Worm (Caenorhabditis elegans) whole organism, L4 larva: Measurements from ENCODE around the gene lpin-1.

Experiments
- D1046.2 ChIP-seq: fragments of 200-800 bp; sonication (Bioruptor generic); IDR thresholded peaks from 2 replicates; pipeline ENCODE4 v1.3.6; 2022; ENCODE audit warnings: missing genetic modification characterization, missing compliant biosample characterization
- F26F4.8 ChIP-seq: fragments of 200-800 bp; sonication (Bioruptor generic); conservative IDR thresholded peaks from 2 replicates; pipeline ENCODE4 v1.3.6; 2022; ENCODE audit warnings: missing genetic modification characterization, missing compliant biosample characterization
- F44E2.7 ChIP-seq: fragments of 200-800 bp; sonication (Bioruptor generic); IDR thresholded peaks from 2 replicates; pipeline ENCODE4 v2.1.2; 2022; ENCODE audit warnings: missing genetic modification characterization, missing compliant biosample characterization
- F49E8.2 ChIP-seq: sonication (generic microtip); optimal IDR thresholded peaks from 2 replicates; lab custom pipeline; 2016; ENCODE audit warnings: missing compliant biosample characterization, mild to moderate bottlenecking, missing genetic modification characterization, borderline replicate concordance
- R02D3.7 ChIP-seq: fragments of 150-350 bp; sonication (generic microtip); optimal IDR thresholded peaks from 3 replicates; lab custom pipeline; 2014; ENCODE audit warnings: missing biosample characterization, missing genetic modification characterization
- Y105C5A.15 ChIP-seq: fragments of 200-800 bp; sonication (Bioruptor generic); IDR thresholded peaks from 2 replicates; pipeline ENCODE4 v1.3.6; 2022; ENCODE audit warnings: missing genetic modification characterization, missing compliant biosample characterization
- Y48G9A.11 ChIP-seq: fragments of 200-800 bp; sonication (Bioruptor generic); IDR thresholded peaks from 2 replicates; pipeline ENCODE4 v1.3.6; 2022; ENCODE audit warnings: missing genetic modification reagents, missing genetic modification characterization, missing compliant biosample characterization
- ZK337.2 ChIP-seq: fragments of 200-800 bp; sonication (Bioruptor generic); IDR thresholded peaks from 2 replicates; pipeline ENCODE4 v1.3.6; 2022; ENCODE audit warnings: missing genetic modification reagents, missing genetic modification characterization, missing compliant biosample characterization
- aha-1 ChIP-seq: fragments of 150-350 bp; peaks from one replicate; lab custom pipeline; 2014; ENCODE audit warnings: missing biosample characterization, missing genetic modification characterization
- aly-2 ChIP-seq: sonication (generic microtip); optimal IDR thresholded peaks from 2 replicates; lab custom pipeline; 2018; ENCODE audit warnings: missing biosample characterization, missing genetic modification characterization
- ceh-28 ChIP-seq: fragments of 150-350 bp; optimal IDR thresholded peaks from 2 replicates; lab custom pipeline; 2014; ENCODE audit warnings: missing biosample characterization, missing genetic modification reagents, missing genetic modification characterization
- ceh-62 ChIP-seq: sonication (generic microtip); optimal IDR thresholded peaks from 2 replicates; lab custom pipeline; 2017; ENCODE audit warnings: missing biosample characterization, missing genetic modification characterization
- cey-2 ChIP-seq: sonication (generic microtip); optimal IDR thresholded peaks from 3 replicates; lab custom pipeline; 2017; ENCODE audit warnings: missing genetic modification characterization, mild to moderate bottlenecking, missing compliant biosample characterization, antibody characterized with exemption, borderline replicate concordance; ENCODE audit not compliant: insufficient read depth
- daf-12 ChIP-seq: fragments of 150-350 bp; optimal IDR thresholded peaks from 2 replicates; lab custom pipeline; 2014; ENCODE audit warnings: missing biosample characterization, missing genetic modification reagents, missing genetic modification characterization
- daf-16 ChIP-seq, 3 experiments: sonication (generic microtip); optimal IDR thresholded peaks; 2 replicates each; lab custom pipeline; 2016 to 2017; ENCODE audit warnings: missing genetic modification characterization in 3 of 3, missing genetic modification reagents in 3 of 3, mild to moderate bottlenecking in 2 of 3, missing compliant biosample characterization in 2 of 3, missing biosample characterization in 1 of 3, moderate library complexity in 1 of 3
- daf-8 ChIP-seq: fragments of 200-800 bp; sonication (Bioruptor generic); IDR thresholded peaks from 2 replicates; pipeline ENCODE4 v1.3.6; 2022; ENCODE audit warnings: missing genetic modification characterization, missing compliant biosample characterization
- dve-1 ChIP-seq: sonication (generic microtip); optimal IDR thresholded peaks from 2 replicates; lab custom pipeline; 2017; ENCODE audit warnings: antibody characterized with exemption, mild to moderate bottlenecking, missing genetic modification characterization, missing compliant biosample characterization; ENCODE audit not compliant: insufficient read depth
- egl-43 ChIP-seq: fragments of 200-800 bp; sonication (Bioruptor generic); IDR thresholded peaks from 2 replicates; pipeline ENCODE4 v1.3.6; 2022; ENCODE audit warnings: missing genetic modification reagents, missing genetic modification characterization, missing compliant biosample characterization
- gei-8 ChIP-seq: fragments of 200-800 bp; sonication (Bioruptor generic); optimal IDR thresholded peaks from 2 replicates; lab custom pipeline; 2018; ENCODE audit warnings: mild to moderate bottlenecking, missing genetic modification characterization, missing compliant biosample characterization
- hif-1 ChIP-seq, 2 experiments: sonication (generic microtip); optimal IDR thresholded peaks; 2 replicates each; lab custom pipeline; 2016 to 2017; ENCODE audit warnings: missing compliant biosample characterization in 2 of 2, missing genetic modification characterization in 2 of 2, missing genetic modification reagents in 2 of 2, missing genotype in 2 of 2, mild to moderate bottlenecking in 1 of 2
- hlh-11 ChIP-seq: fragments of 200-800 bp; sonication (Bioruptor generic); optimal IDR thresholded peaks from 2 replicates; lab custom pipeline; 2018; ENCODE audit warnings: mild to moderate bottlenecking, missing genetic modification characterization, missing compliant biosample characterization
- hlh-30 ChIP-seq: sonication (generic microtip); optimal IDR thresholded peaks from 2 replicates; lab custom pipeline; 2017; ENCODE audit warnings: antibody characterized with exemption, mild to moderate bottlenecking, missing genetic modification characterization, missing compliant biosample characterization; ENCODE audit not compliant: insufficient read depth
- jun-1 ChIP-seq: fragments of 150-350 bp; optimal IDR thresholded peaks from 2 replicates; lab custom pipeline; 2014; ENCODE audit warnings: missing biosample characterization, missing genetic modification reagents, missing genetic modification characterization
- lin-1 ChIP-seq: fragments of 200-800 bp; sonication (Bioruptor generic); IDR thresholded peaks from 2 replicates; pipeline ENCODE4 v1.3.6; 2022; ENCODE audit warnings: missing genetic modification reagents, missing genetic modification characterization, missing compliant biosample characterization
- lin-13 ChIP-seq: fragments of 150-350 bp; optimal IDR thresholded peaks from 2 replicates; lab custom pipeline; 2014; ENCODE audit warnings: missing biosample characterization, missing genetic modification reagents, missing genetic modification characterization
- lir-3 ChIP-seq: sonication (generic microtip); optimal IDR thresholded peaks from 2 replicates; lab custom pipeline; 2016; ENCODE audit warnings: mild to moderate bottlenecking, missing genetic modification characterization, missing compliant biosample characterization
- lsy-2 ChIP-seq, 2 experiments: fragments of 150-350 bp in 1 of 2; sonication (generic microtip) in 1 of 2; optimal IDR thresholded peaks; 2 replicates each; lab custom pipeline; 2014 to 2017; ENCODE audit warnings: missing biosample characterization in 2 of 2, missing genetic modification characterization in 2 of 2
- madf-5 ChIP-seq, 2 experiments: fragments of 200-800 bp; sonication (Bioruptor generic); IDR thresholded peaks; 2 replicates each; pipeline ENCODE4 v1.3.6; 2022; ENCODE audit warnings: missing compliant biosample characterization in 2 of 2, missing genetic modification characterization in 2 of 2
- madf-9 ChIP-seq: fragments of 200-800 bp; sonication (Bioruptor generic); conservative IDR thresholded peaks from 2 replicates; pipeline ENCODE4 v1.3.6; 2022; ENCODE audit warnings: missing genetic modification reagents, missing genetic modification characterization, missing compliant biosample characterization
- mep-1 ChIP-seq: fragments of 150-350 bp; sonication (generic microtip); optimal IDR thresholded peaks from 3 replicates; lab custom pipeline; 2014; ENCODE audit warnings: missing biosample characterization, missing genetic modification characterization
- mes-2 ChIP-seq: sonication (generic microtip); optimal IDR thresholded peaks from 2 replicates; lab custom pipeline; 2016; ENCODE audit warnings: missing genotype, mild to moderate bottlenecking, missing genetic modification characterization, missing compliant biosample characterization; ENCODE audit not compliant: poor library complexity, severe bottlenecking
- nhr-10 ChIP-seq: fragments of 150-350 bp; optimal IDR thresholded peaks from 2 replicates; lab custom pipeline; 2014; ENCODE audit warnings: missing biosample characterization, missing genetic modification characterization
- nhr-102 ChIP-seq: sonication (generic microtip); optimal IDR thresholded peaks from 2 replicates; lab custom pipeline; 2016; ENCODE audit warnings: mild to moderate bottlenecking, missing genetic modification characterization, moderate library complexity, missing compliant biosample characterization
- nhr-237 ChIP-seq: sonication (generic microtip); optimal IDR thresholded peaks from 2 replicates; lab custom pipeline; 2017; ENCODE audit warnings: missing biosample characterization, missing genetic modification characterization
- nhr-25 ChIP-seq: sonication (generic microtip); optimal IDR thresholded peaks from 2 replicates; lab custom pipeline; 2017; ENCODE audit warnings: missing genetic modification characterization, mild to moderate bottlenecking, missing compliant biosample characterization, antibody characterized with exemption, moderate library complexity, borderline replicate concordance; ENCODE audit not compliant: insufficient read depth
- nhr-48 ChIP-seq: sonication (generic microtip); optimal IDR thresholded peaks from 2 replicates; lab custom pipeline; 2016; ENCODE audit warnings: mild to moderate bottlenecking, missing genetic modification characterization, missing compliant biosample characterization
- nhr-6 ChIP-seq: fragments of 150-350 bp; optimal IDR thresholded peaks from 2 replicates; lab custom pipeline; 2014; ENCODE audit warnings: missing biosample characterization, missing genetic modification characterization
- nhr-76 ChIP-seq: fragments of 150-350 bp; optimal IDR thresholded peaks from 2 replicates; lab custom pipeline; 2014; ENCODE audit warnings: missing biosample characterization, missing genetic modification characterization
- nhr-77 ChIP-seq: fragments of 150-350 bp; optimal IDR thresholded peaks from 2 replicates; lab custom pipeline; 2014; ENCODE audit warnings: missing biosample characterization, missing genetic modification characterization
- pha-4 ChIP-seq, 2 experiments: fragments of 150-350 bp in 1 of 2; fragments of 200-800 bp in 1 of 2; sonication (Bioruptor generic) in 1 of 2; IDR thresholded peaks in 1 of 2; optimal IDR thresholded peaks in 1 of 2; 2 replicates each; pipeline versions ENCODE4 v1.3.6 to Lab custom; 2014 to 2022; ENCODE audit warnings: missing genetic modification characterization in 2 of 2, missing genetic modification reagents in 2 of 2, missing biosample characterization in 1 of 2, missing compliant biosample characterization in 1 of 2
- php-3 ChIP-seq: fragments of 200-800 bp; sonication (Bioruptor generic); IDR thresholded peaks from 2 replicates; pipeline ENCODE4 v1.3.6; 2022; ENCODE audit warnings: missing genetic modification reagents, missing genetic modification characterization, missing compliant biosample characterization
- saeg-2 ChIP-seq: fragments of 200-800 bp; sonication (Bioruptor generic); IDR thresholded peaks from 2 replicates; pipeline ENCODE4 v1.3.6; 2022; ENCODE audit warnings: missing genetic modification reagents, missing genetic modification characterization, missing compliant biosample characterization
- snpc-1.2 ChIP-seq: fragments of 200-800 bp; sonication (Bioruptor generic); IDR thresholded peaks from 2 replicates; pipeline ENCODE4 v1.3.6; 2022; ENCODE audit warnings: missing genetic modification reagents, missing genetic modification characterization, missing compliant biosample characterization
- spr-1 ChIP-seq: sonication (generic microtip); optimal IDR thresholded peaks from 2 replicates; lab custom pipeline; 2016; ENCODE audit warnings: mild to moderate bottlenecking, missing genetic modification characterization, missing compliant biosample characterization
- tag-97 ChIP-seq: fragments of 200-800 bp; sonication (Bioruptor generic); IDR thresholded peaks from 2 replicates; pipeline ENCODE4 v1.3.6; 2022; ENCODE audit warnings: missing genetic modification characterization, missing compliant biosample characterization
- tra-1 ChIP-seq: fragments of 200-800 bp; sonication (Bioruptor generic); IDR thresholded peaks from 2 replicates; pipeline ENCODE4 v1.3.6; 2022; ENCODE audit warnings: missing genetic modification reagents, missing genetic modification characterization, missing compliant biosample characterization
- unc-130 ChIP-seq: sonication (generic microtip); optimal IDR thresholded peaks from 2 replicates; lab custom pipeline; 2016; ENCODE audit warnings: missing genetic modification reagents, missing genetic modification characterization, missing compliant biosample characterization
- unc-39 ChIP-seq: sonication (generic microtip); optimal IDR thresholded peaks from 2 replicates; lab custom pipeline; 2017; ENCODE audit warnings: missing biosample characterization, missing genetic modification characterization
- zag-1 ChIP-seq: fragments of 150-350 bp; optimal IDR thresholded peaks from 2 replicates; lab custom pipeline; 2014; ENCODE audit warnings: missing biosample characterization, missing genetic modification characterization
- zip-2 ChIP-seq: fragments of 150-350 bp; optimal IDR thresholded peaks from 2 replicates; lab custom pipeline; 2014; ENCODE audit warnings: missing biosample characterization, missing genetic modification characterization

The lpin-1 gene

DNA sequence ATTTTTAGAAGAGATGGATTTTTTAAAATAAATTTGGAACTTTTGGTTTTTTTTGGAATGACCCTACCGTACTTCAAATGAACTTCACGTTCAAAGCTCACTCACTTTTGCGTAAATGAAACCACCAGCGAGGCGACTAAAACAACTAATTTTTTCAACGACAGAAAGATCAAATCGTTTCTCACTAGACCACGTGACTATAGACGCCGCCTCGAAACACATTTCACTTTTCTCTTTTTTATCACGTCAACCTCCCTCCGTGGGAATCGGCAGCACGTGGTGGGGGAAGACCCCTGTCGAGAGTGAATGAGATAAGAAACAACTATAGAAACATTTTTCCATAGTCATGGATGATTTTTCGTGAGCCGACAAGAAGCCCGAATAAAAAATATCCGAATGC lies 3.4 kb upstream of the lpin-1 start:
- TF ChIP-seq hlh-30 (peak; percentile 96), nhr-76 (tag; lab: Kevin White, UChicago) (peak; percentile 37), ceh-62 (no peak), Y48G9A.11 (GFP tag; lab: Robert Waterston, UW) (no peak), hif-1 (tag; optimal IDR thresholded peaks at IDR 0.05; lab: Kevin White, UChicago) (peak; percentile 43 to 90), daf-16 (GFP tag; optimal IDR thresholded peaks at IDR 0.05; lab: Kevin White, UChicago) (no peak), daf-16 (tag; optimal IDR thresholded peaks at IDR 0.05; lab: Kevin White, UChicago) (peak; percentile 80), F49E8.2 (no peak), aha-1 (tag; lab: Kevin White, UChicago) (peak; percentile 99), unc-39 (tag; lab: Kevin White, UChicago) (no peak), nhr-48 (tag; lab: Kevin White, UChicago) (peak; percentile 80), lin-1 (peak; percentile 83), spr-1 (no peak), F44E2.7 (no peak), zip-2 (tag; lab: Kevin White, UChicago) (peak; percentile 5), ceh-28 (no peak), jun-1 (peak; percentile 73), mes-2 (peak; percentile 36), php-3 (GFP tag; lab: Robert Waterston, UW) (peak; percentile 43; the same call in 1 of the 2 replicates), tra-1 (GFP tag; lab: Robert Waterston, UW) (peak; percentile 76), lir-3 (no peak), nhr-6 (tag; lab: Kevin White, UChicago) (peak; percentile 1), hlh-11 (tag; lab: Kevin White, UChicago) (peak; percentile 97), nhr-237 (no peak), nhr-102 (tag; lab: Kevin White, UChicago) (peak; percentile 44), R02D3.7 (tag; lab: Kevin White, UChicago) (no peak), zag-1 (tag; lab: Kevin White, UChicago) (no peak), gei-8 (GFP tag; lab: Kevin White, UChicago) (peak; percentile 73), D1046.2 (GFP tag; lab: Robert Waterston, UW) (no peak), unc-130 (no peak), tag-97 (GFP tag; lab: Robert Waterston, UW) (no peak), nhr-25 (no peak), F26F4.8 (GFP tag; lab: Robert Waterston, UW) (no peak), dve-1 (tag; lab: Kevin White, UChicago) (peak; percentile 97), aly-2 (tag; lab: Kevin White, UChicago) (no peak), mep-1 (tag; lab: Kevin White, UChicago) (peak; percentile 50), nhr-77 (tag; lab: Kevin White, UChicago) (peak; percentile 62), Y105C5A.15 (no peak), cey-2 (tag; lab: Kevin White, UChicago) (peak; percentile 41), daf-12 (tag; lab: Kevin White, UChicago) (no peak), madf-5 (GFP tag; IDR thresholded peaks at IDR 0.05; lab: Robert Waterston, UW) (no peak), madf-9 (GFP tag; lab: Robert Waterston, UW) (0 out of 2 replicates have a peak, but pooled peaks have one; percentile 26), pha-4 (GFP tag; IDR thresholded peaks at IDR 0.05; lab: Robert Waterston, UW) (no peak), pha-4 (tag; optimal IDR thresholded peaks at IDR 0.05; lab: Kevin White, UChicago) (no peak), nhr-10 (tag; lab: Kevin White, UChicago) (peak; percentile 64), egl-43 (GFP tag; lab: Robert Waterston, UW) (no peak; the same call in 1 of the 2 replicates), daf-8 (no peak), lin-13 (GFP tag; lab: Kevin White, UChicago) (peak; percentile 75), saeg-2 (GFP tag; lab: Robert Waterston, UW) (0 out of 2 replicates have a peak, but pooled peaks have one; percentile 12), lsy-2 (tag; optimal IDR thresholded peaks at IDR 0.05; lab: Kevin White, UChicago) (peak in 1 of 2 experiments; percentile 68), snpc-1.2 (GFP tag; lab: Robert Waterston, UW) (no peak), ZK337.2 (no peak)
